Fruit fly (Drosophila melanogaster) whole organism, pupa: ENCODE results near the gene CG10713.

ENCODE experiments used
- CG10348 ChIP-seq: fragments of 200-800 bp; sonication (Bioruptor generic); IDR thresholded peaks from 2 replicates; pipeline ENCODE4 v1.3.6; 2022; ENCODE audit warnings: missing biosample characterization, missing genetic modification characterization
- CG12605 ChIP-seq: fragments of 200-800 bp; sonication (Bioruptor generic); IDR thresholded peaks from 2 replicates; pipeline ENCODE4 v1.3.6; 2022; ENCODE audit warnings: missing biosample characterization, missing genetic modification characterization
- CG13204 ChIP-seq: fragments of 200-800 bp; sonication (Bioruptor generic); optimal IDR thresholded peaks from 2 replicates; lab custom pipeline; 2018; ENCODE audit warnings: missing biosample characterization, mild to moderate bottlenecking, missing genetic modification characterization, moderate library complexity
- CG14655 ChIP-seq: fragments of 200-800 bp; sonication (Bioruptor generic); optimal IDR thresholded peaks from 3 replicates; lab custom pipeline; 2017; ENCODE audit warnings: mild to moderate bottlenecking, missing biosample characterization, missing genetic modification reagents, missing genetic modification characterization
- CG15710 ChIP-seq: fragments of 200-800 bp; sonication (Bioruptor generic); optimal IDR thresholded peaks from 2 replicates; lab custom pipeline; 2018; ENCODE audit warnings: missing biosample characterization, mild to moderate bottlenecking, missing genetic modification characterization, moderate library complexity
- CG17806 ChIP-seq: fragments of 200-800 bp; sonication (Bioruptor generic); optimal IDR thresholded peaks from 2 replicates; lab custom pipeline; 2018; ENCODE audit warnings: missing biosample characterization, mild to moderate bottlenecking, missing genetic modification characterization, moderate library complexity
- CG32121 ChIP-seq: fragments of 200-800 bp; sonication (Bioruptor generic); IDR thresholded peaks from 2 replicates; pipeline ENCODE4 v1.3.6; 2022; ENCODE audit warnings: missing biosample characterization, missing genetic modification characterization
- CG34367 ChIP-seq: fragments of 200-800 bp; sonication (Bioruptor generic); optimal IDR thresholded peaks from 2 replicates; lab custom pipeline; 2018; ENCODE audit warnings: missing biosample characterization, mild to moderate bottlenecking, missing genetic modification characterization
- CG4496 ChIP-seq: fragments of 200-800 bp; sonication (Bioruptor generic); IDR thresholded peaks from 3 replicates; pipeline ENCODE4 v1.3.6; 2022; ENCODE audit warnings: missing biosample characterization, missing genetic modification characterization
- CG8159 ChIP-seq: fragments of 200-800 bp; sonication (Bioruptor generic); optimal IDR thresholded peaks from 3 replicates; lab custom pipeline; 2018; ENCODE audit warnings: missing biosample characterization, mild to moderate bottlenecking, missing genetic modification characterization, moderate library complexity
- CG9948 ChIP-seq: fragments of 200-800 bp; sonication (Bioruptor generic); optimal IDR thresholded peaks from 2 replicates; lab custom pipeline; 2018; ENCODE audit warnings: missing biosample characterization, mild to moderate bottlenecking, missing genetic modification characterization, moderate library complexity
- D1 ChIP-seq: fragments of 200-800 bp; sonication (Bioruptor generic); optimal IDR thresholded peaks from 2 replicates; lab custom pipeline; 2018; ENCODE audit warnings: missing biosample characterization, mild to moderate bottlenecking, missing genetic modification characterization, moderate library complexity
- EcR ChIP-seq: fragments of 200-800 bp; sonication (Bioruptor generic); optimal IDR thresholded peaks from 3 replicates; lab custom pipeline; 2019; ENCODE audit warnings: missing biosample characterization, missing genetic modification characterization, mild to moderate bottlenecking, moderate library complexity, missing genetic modification reagents
- Ets98B ChIP-seq: fragments of 200-800 bp; sonication (Bioruptor generic); IDR thresholded peaks from 2 replicates; pipeline ENCODE4 v1.3.6; 2022; ENCODE audit warnings: missing biosample characterization, missing genetic modification characterization
- Pif1A ChIP-seq: fragments of 200-800 bp; sonication (Bioruptor generic); optimal IDR thresholded peaks from 3 replicates; lab custom pipeline; 2016; ENCODE audit warnings: missing biosample characterization, missing genetic modification characterization
- Pif1B ChIP-seq: fragments of 200-800 bp; sonication (Bioruptor generic); optimal IDR thresholded peaks from 3 replicates; lab custom pipeline; 2016; ENCODE audit warnings: missing biosample characterization, missing genetic modification characterization
- Snoo ChIP-seq: fragments of 200-800 bp; sonication (Bioruptor generic); optimal IDR thresholded peaks from 3 replicates; lab custom pipeline; 2017; ENCODE audit warnings: missing biosample characterization, mild to moderate bottlenecking, missing genetic modification characterization, inconsistent platforms
- fd96Ca ChIP-seq: fragments of 200-800 bp; sonication (Bioruptor generic); IDR thresholded peaks from 3 replicates; pipeline ENCODE4 v1.3.6; 2022; ENCODE audit warnings: missing biosample characterization, missing genetic modification characterization
- gl ChIP-seq: fragments of 200-800 bp; sonication (Bioruptor generic); optimal IDR thresholded peaks from 2 replicates; lab custom pipeline; 2018; ENCODE audit warnings: missing biosample characterization, mild to moderate bottlenecking, missing genetic modification characterization
- rn ChIP-seq: fragments of 200-800 bp; sonication (Bioruptor generic); IDR thresholded peaks from 2 replicates; pipeline ENCODE4 v1.3.6; 2022; ENCODE audit warnings: missing biosample characterization, missing genetic modification characterization

CG10713 gene

DNA sequence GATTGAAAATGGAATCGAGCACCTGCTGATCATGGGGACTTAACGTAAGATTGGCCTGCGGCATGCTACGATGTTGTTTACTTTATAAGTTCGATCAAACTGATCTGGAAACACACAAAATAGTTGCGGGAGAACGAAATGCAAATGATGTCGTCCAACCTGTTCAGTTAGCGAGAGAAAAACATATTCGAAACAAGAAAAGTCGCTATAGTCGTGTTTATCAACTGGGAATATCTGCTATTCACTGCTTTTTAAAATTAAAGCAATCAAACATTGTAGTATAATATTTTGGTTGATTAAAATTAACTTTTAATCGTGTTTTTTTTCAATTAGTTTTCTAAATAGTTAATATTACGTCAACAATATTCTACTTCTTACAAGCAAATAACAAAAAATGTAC lies 8.5 kb downstream of the CG10713 start, which contains the start of gene CG14105:
TSS of gene CG14105 (minus strand) at position 101 of the 400 bp plus-strand sequence.
- TF ChIP-seq CG13204 (GFP tag; lab: Kevin White, UChicago) (no peak), CG14655 (GFP tag; lab: Kevin White, UChicago) (no peak), Ets98B (GFP tag; lab: Robert Waterston, UW) (no peak), D1 (tag; lab: Kevin White, UChicago) (no peak), CG12605 (GFP tag; lab: Robert Waterston, UW) (no peak), Pif1A (GFP tag; lab: Kevin White, UChicago) (no peak), Pif1B (no peak), CG34367 (no peak), EcR (no peak), CG10348 (GFP tag; lab: Robert Waterston, UW) (no peak), CG32121 (no peak), CG4496 (GFP tag; lab: Robert Waterston, UW) (no peak), CG17806 (tag; lab: Kevin White, UChicago) (no peak), CG15710 (tag; lab: Kevin White, UChicago) (no peak), rn (GFP tag; lab: Robert Waterston, UW) (no peak), CG8159 (tag; lab: Kevin White, UChicago) (no peak), fd96Ca (no peak)

DNA sequence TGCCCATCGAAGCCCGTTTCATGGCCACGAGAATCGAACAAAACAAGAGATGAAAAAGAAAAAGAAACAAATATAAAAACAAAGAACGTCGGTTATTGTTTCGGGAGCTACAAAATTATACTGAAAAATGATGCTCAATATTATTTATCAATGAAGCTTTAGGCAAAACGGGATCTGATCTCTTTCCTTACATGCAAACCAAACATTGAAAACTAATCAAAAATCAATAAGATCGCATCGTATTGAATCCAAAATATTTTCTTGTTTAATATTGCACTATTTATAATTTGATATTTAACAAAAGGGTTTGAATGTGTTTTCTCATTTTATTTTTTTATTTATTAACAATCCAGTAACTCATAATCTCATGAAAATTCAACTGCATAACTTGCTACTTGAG lies 9.5 kb downstream of the CG10713 start, which contains the start of gene CG14106:
TSS of gene CG14106 (minus strand) at position 101 of the 400 bp plus-strand sequence.
- TF ChIP-seq CG15710 (tag; lab: Kevin White, UChicago), result no peak
- TF ChIP-seq CG13204 (GFP tag; lab: Kevin White, UChicago), result no peak
- no peak for TF ChIP-seq CG17806 (tag; lab: Kevin White, UChicago)
- no peak for TF ChIP-seq CG14655 (GFP tag; lab: Kevin White, UChicago)
- TF ChIP-seq CG9948 (tag; lab: Kevin White, UChicago), result no peak
- TF ChIP-seq D1 (tag; lab: Kevin White, UChicago), result no peak
- no peak for TF ChIP-seq CG10348 (GFP tag; lab: Robert Waterston, UW)
- TF ChIP-seq CG12605 (GFP tag; lab: Robert Waterston, UW), result no peak
- TF ChIP-seq CG8159 (tag; lab: Kevin White, UChicago), result no peak
- no peak for TF ChIP-seq CG34367
- no peak for TF ChIP-seq CG32121
- no peak for TF ChIP-seq Ets98B (GFP tag; lab: Robert Waterston, UW)
- TF ChIP-seq fd96Ca, result no peak
- TF ChIP-seq CG4496 (GFP tag; lab: Robert Waterston, UW), result no peak
- TF ChIP-seq gl, result no peak
- TF ChIP-seq Pif1A (GFP tag; lab: Kevin White, UChicago), result no peak
- TF ChIP-seq Snoo, result no peak
- TF ChIP-seq rn (GFP tag; lab: Robert Waterston, UW), result no peak
- no peak for TF ChIP-seq Pif1B
- TF ChIP-seq EcR, result no peak

DNA sequence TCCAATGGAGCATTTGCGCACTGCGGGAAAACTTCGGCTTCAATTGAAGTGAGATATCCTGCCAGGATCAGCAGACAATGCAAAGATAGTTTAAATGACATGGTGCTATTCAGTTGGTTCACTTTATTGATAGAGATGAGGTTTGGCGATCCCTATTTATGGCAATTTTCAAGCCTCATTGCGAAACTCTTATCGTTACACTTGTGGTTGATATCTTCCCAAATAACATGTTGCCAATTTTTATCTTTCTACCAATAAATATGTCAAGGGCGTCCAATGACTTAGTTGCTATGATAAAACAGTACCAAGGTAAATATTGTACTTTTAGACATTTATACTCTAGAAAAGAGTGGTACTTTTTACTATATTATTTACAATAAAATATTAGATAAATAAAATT lies 11.0 kb downstream of the CG10713 start, which contains the start of gene CG33263:
TSS of gene CG33263 (minus strand) at position 101 of the 400 bp plus-strand sequence.
- TF ChIP-seq EcR (no peak), CG34367 (no peak), CG9948 (tag; lab: Kevin White, UChicago) (no peak), CG14655 (GFP tag; lab: Kevin White, UChicago) (no peak)

DNA sequence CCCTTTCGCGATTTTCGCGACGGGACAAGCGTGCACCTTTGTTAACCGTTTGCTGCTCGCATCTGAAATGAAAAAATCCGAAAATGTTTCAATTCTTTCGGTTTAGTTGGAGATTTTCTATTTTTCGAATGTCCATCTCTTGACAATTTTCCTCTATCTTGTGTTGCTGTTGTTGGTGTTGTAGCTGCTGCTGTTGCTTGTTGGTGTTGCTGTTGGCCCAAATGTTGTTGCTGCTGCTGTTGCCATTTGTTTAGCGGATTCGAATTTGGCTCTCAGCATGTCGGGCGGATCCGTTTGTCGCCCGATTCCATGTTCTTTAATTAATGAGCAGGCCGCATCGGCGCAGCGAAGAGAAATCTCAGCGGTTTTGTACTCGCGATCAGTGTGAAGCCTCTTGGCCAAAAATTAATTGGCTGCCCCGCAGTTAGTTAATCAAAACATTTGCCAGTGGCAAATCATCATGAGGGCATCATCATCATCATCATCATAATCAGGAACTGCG lies 12.7 kb downstream of the CG10713 start, which contains the start of gene CG32121:
TSS of gene CG32121 (minus strand) at position 51 of the 502 bp plus-strand sequence.
- TF ChIP-seq CG32121 (no peak; the same call in 1 of the 2 replicates), Snoo (no peak), CG34367 (no peak), CG9948 (tag; lab: Kevin White, UChicago) (no peak)

DNA sequence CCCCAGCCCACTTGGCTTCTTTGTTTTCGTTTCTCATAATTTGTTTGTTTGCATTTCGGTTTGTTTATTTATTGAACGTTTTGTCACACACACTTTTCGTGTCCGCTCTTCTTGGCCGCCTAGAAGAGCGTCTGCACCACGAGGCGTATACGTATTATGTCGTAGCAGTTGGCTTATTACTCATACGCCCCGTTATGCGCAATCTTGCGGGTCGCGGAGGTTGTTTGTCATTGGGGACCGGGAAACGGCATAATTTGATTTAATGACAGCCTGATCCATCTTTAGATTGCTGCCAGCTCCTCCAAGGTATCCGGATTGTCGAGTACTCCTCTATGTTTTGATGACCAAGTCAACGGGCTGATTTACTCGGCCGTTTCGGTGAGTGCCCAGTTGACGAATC lies 14.8 kb downstream of the CG10713 start:
- TF ChIP-seq Pif1A (GFP tag; lab: Kevin White, UChicago) (no peak), rn (GFP tag; lab: Robert Waterston, UW) (no peak), CG32121 (no peak), CG8159 (tag; lab: Kevin White, UChicago) (no peak)

DNA sequence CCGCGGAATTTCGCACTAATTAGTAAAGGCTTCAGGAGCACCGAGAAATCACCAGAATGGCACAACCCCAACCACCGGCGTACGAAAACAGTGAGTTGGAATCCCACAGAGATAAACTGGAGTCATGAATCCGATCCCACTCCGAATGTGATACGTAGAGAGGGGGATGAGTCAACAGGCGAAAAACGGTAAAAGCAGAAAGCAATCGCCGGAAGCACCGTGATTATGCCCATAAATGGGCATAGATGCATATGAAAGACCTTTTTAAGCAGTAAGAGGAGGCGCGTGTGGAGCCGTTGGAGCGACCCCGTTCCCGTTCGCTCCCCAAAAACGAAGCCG lies 22.2 kb downstream of the CG10713 start:
- no peak for TF ChIP-seq CG34367
- no peak for TF ChIP-seq gl
- no peak for TF ChIP-seq fd96Ca
- TF ChIP-seq CG4496 (GFP tag; lab: Robert Waterston, UW), result no peak
- no peak for TF ChIP-seq CG15710 (tag; lab: Kevin White, UChicago)
- TF ChIP-seq D1 (tag; lab: Kevin White, UChicago), result no peak
- TF ChIP-seq CG14655 (GFP tag; lab: Kevin White, UChicago), result no peak
- TF ChIP-seq rn (GFP tag; lab: Robert Waterston, UW), result no peak

DNA sequence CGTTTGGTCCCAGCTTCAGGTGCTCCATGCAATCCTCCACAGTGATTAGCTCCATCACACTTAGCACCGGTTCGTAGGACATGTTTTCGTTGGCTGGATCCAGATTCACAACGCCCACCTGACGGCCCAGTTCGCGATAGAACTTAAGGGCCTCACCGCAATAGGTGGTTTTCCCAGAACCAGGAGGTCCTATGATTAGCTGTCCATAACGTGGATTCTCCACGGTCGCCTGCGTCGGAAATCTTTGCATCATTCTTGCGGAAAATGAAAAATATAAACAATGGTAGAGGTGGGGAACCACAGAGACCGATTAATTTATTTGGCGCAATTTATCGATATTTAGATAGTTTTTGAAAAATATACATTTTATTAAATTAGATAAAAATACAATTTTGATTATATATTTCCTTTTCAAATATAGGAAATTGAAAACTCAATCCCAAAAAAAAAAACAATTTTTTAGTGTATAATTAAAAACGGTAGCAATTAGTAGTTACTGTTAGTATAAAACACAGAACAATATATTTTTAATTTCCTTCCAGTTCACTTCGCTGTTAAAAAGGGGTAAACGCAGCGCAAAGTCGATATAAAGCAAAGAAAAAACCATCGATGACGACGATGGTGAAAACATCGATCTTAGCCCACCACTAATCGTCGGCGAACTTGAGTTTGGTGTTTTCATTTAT lies 22.7 kb downstream of the CG10713 start, which contains the start of the genes CG10222 and flr:
TSS of gene CG10222 (minus strand) at position 254 of the 686 bp plus-strand sequence.
TSS of gene flr (plus strand) at position 644 of the 686 bp plus-strand sequence.
- peak; percentile 8 for TF ChIP-seq CG15710 (tag; lab: Kevin White, UChicago)
- TF ChIP-seq gl, result no peak
- TF ChIP-seq rn (GFP tag; lab: Robert Waterston, UW), result no peak
- TF ChIP-seq CG8159 (tag; lab: Kevin White, UChicago), result peak; percentile 39
- TF ChIP-seq CG32121, result peak; percentile 17; the same call in 1 of the 2 replicates
- TF ChIP-seq, all 21 proteins: peak for 3
